Worm (Caenorhabditis elegans) whole organism, L2 larva: ENCODE results near the gene srh-214.
A peak's percentile ranks its signal among the peaks of the same experiment; 100 is the strongest.

Experiments
- F13H6.1 ChIP-seq: sonication (generic microtip); optimal IDR thresholded peaks from 2 replicates; lab custom pipeline; 2016; ENCODE audit warnings: missing genetic modification characterization, missing compliant biosample characterization
- Y55F3AM.14 ChIP-seq: fragments of 200-800 bp; sonication (Bioruptor generic); optimal IDR thresholded peaks from 2 replicates; lab custom pipeline; 2018; ENCODE audit warnings: mild to moderate bottlenecking, missing genetic modification characterization, missing compliant biosample characterization
- ZK546.5 ChIP-seq: sonication (generic microtip); optimal IDR thresholded peaks from 2 replicates; lab custom pipeline; 2017; ENCODE audit warnings: missing biosample characterization, missing genetic modification characterization
- aly-2 ChIP-seq: fragments of 150-350 bp; optimal IDR thresholded peaks from 2 replicates; lab custom pipeline; 2014; ENCODE audit warnings: missing biosample characterization, missing genetic modification characterization
- ama-1 ChIP-seq: fragments of 150-350 bp; optimal IDR thresholded peaks from 2 replicates; lab custom pipeline; 2018; ENCODE audit warnings: inconsistent platforms
- blmp-1 ChIP-seq: sonication (generic microtip); optimal IDR thresholded peaks from 2 replicates; lab custom pipeline; 2017; ENCODE audit warnings: missing genetic modification characterization, mild to moderate bottlenecking, missing compliant biosample characterization, antibody characterized with exemption, moderate library complexity; ENCODE audit not compliant: insufficient read depth
- ceh-82 ChIP-seq: fragments of 150-350 bp; optimal IDR thresholded peaks from 2 replicates; lab custom pipeline; 2014; ENCODE audit warnings: missing biosample characterization, missing genetic modification characterization
- crh-2 ChIP-seq: sonication (generic microtip); optimal IDR thresholded peaks from 2 replicates; lab custom pipeline; 2017; ENCODE audit warnings: missing biosample characterization, missing genetic modification characterization
- egl-27 ChIP-seq: sonication (generic microtip); optimal IDR thresholded peaks from 3 replicates; lab custom pipeline; 2017; ENCODE audit warnings: missing biosample characterization, missing genetic modification reagents, missing genetic modification characterization
- elt-3 ChIP-seq: sonication (generic microtip); optimal IDR thresholded peaks from 2 replicates; lab custom pipeline; 2017; ENCODE audit warnings: missing biosample characterization, missing genetic modification characterization
- fos-1 ChIP-seq: fragments of 150-350 bp; optimal IDR thresholded peaks from 2 replicates; lab custom pipeline; 2014; ENCODE audit warnings: missing biosample characterization, missing genetic modification characterization
- lin-11 ChIP-seq: fragments of 150-350 bp; sonication (generic microtip); optimal IDR thresholded peaks from 2 replicates; lab custom pipeline; 2014; ENCODE audit warnings: missing biosample characterization, missing genetic modification characterization, inconsistent platforms, mixed read lengths
- lin-13 ChIP-seq: fragments of 150-350 bp; optimal IDR thresholded peaks from 2 replicates; lab custom pipeline; 2014; ENCODE audit warnings: missing biosample characterization, missing genetic modification reagents, missing genetic modification characterization
- lsy-2 ChIP-seq, 2 experiments: fragments of 150-350 bp in 1 of 2; sonication (generic microtip) in 1 of 2; optimal IDR thresholded peaks; 2 replicates each; lab custom pipeline; 2014 to 2017; ENCODE audit warnings: missing biosample characterization in 2 of 2, missing genetic modification characterization in 2 of 2
- mab-5 ChIP-seq: fragments of 150-350 bp; optimal IDR thresholded peaks from 2 replicates; lab custom pipeline; 2014; ENCODE audit warnings: missing biosample characterization, missing genetic modification characterization
- mbf-1 ChIP-seq: sonication (generic microtip); optimal IDR thresholded peaks from 2 replicates; lab custom pipeline; 2017; ENCODE audit warnings: missing biosample characterization, missing genetic modification characterization
- mdl-1 ChIP-seq, 2 experiments: fragments of 150-350 bp in 1 of 2; sonication (generic microtip) in 1 of 2; optimal IDR thresholded peaks; 2 replicates each; lab custom pipeline; 2017; ENCODE audit warnings: missing biosample characterization in 2 of 2, missing genetic modification characterization in 2 of 2
- nhr-129 ChIP-seq: fragments of 150-350 bp; optimal IDR thresholded peaks from 2 replicates; lab custom pipeline; 2014; ENCODE audit warnings: missing biosample characterization, missing genetic modification characterization
- nhr-21 ChIP-seq: fragments of 150-350 bp; optimal IDR thresholded peaks from 2 replicates; lab custom pipeline; 2014; ENCODE audit warnings: missing biosample characterization, missing genetic modification characterization
- nhr-23 ChIP-seq: fragments of 150-350 bp; optimal IDR thresholded peaks from 2 replicates; lab custom pipeline; 2014; ENCODE audit warnings: missing biosample characterization, missing genetic modification reagents, missing genetic modification characterization
- nhr-237 ChIP-seq: fragments of 150-350 bp; optimal IDR thresholded peaks from 2 replicates; lab custom pipeline; 2014; ENCODE audit warnings: missing biosample characterization, missing genetic modification characterization
- nhr-25 ChIP-seq: fragments of 150-350 bp; sonication (generic microtip); optimal IDR thresholded peaks from 3 replicates; lab custom pipeline; 2014; ENCODE audit warnings: missing biosample characterization, missing genetic modification characterization
- nhr-6 ChIP-seq: fragments of 150-350 bp; optimal IDR thresholded peaks from 2 replicates; lab custom pipeline; 2014; ENCODE audit warnings: missing biosample characterization, missing genetic modification characterization
- nhr-77 ChIP-seq: fragments of 150-350 bp; optimal IDR thresholded peaks from 2 replicates; lab custom pipeline; 2014; ENCODE audit warnings: missing biosample characterization, missing genetic modification characterization
- peb-1 ChIP-seq: fragments of 150-350 bp; optimal IDR thresholded peaks from 2 replicates; lab custom pipeline; 2014; ENCODE audit warnings: missing biosample characterization, missing genetic modification characterization
- sem-4 ChIP-seq: fragments of 150-350 bp; optimal IDR thresholded peaks from 2 replicates; lab custom pipeline; 2014; ENCODE audit warnings: missing biosample characterization, missing genetic modification reagents, missing genetic modification characterization
- skn-1 ChIP-seq: sonication (generic microtip); optimal IDR thresholded peaks from 2 replicates; lab custom pipeline; 2017; ENCODE audit warnings: missing biosample characterization, missing genetic modification characterization
- sma-3 ChIP-seq: sonication (generic microtip); optimal IDR thresholded peaks from 2 replicates; lab custom pipeline; 2016; ENCODE audit warnings: missing genetic modification reagents, missing genetic modification characterization, missing compliant biosample characterization
- sma-9 ChIP-seq, 2 experiments: fragments of 150-350 bp in 1 of 2; sonication (generic microtip) in 1 of 2; optimal IDR thresholded peaks; 2 replicates each; lab custom pipeline; 2014 to 2016; ENCODE audit warnings: missing genetic modification characterization in 2 of 2, mild to moderate bottlenecking in 1 of 2, missing biosample characterization in 1 of 2, missing compliant biosample characterization in 1 of 2, missing genetic modification reagents in 1 of 2, moderate library complexity in 1 of 2
- snpc-4 ChIP-seq: fragments of 150-350 bp; optimal IDR thresholded peaks from 2 replicates; lab custom pipeline; 2014; ENCODE audit warnings: missing biosample characterization, missing genetic modification characterization
- unc-39 ChIP-seq: fragments of 150-350 bp; optimal IDR thresholded peaks from 2 replicates; lab custom pipeline; 2014; ENCODE audit warnings: missing biosample characterization, missing genetic modification characterization
- unc-55 ChIP-seq: fragments of 150-350 bp; sonication (generic microtip); optimal IDR thresholded peaks from 3 replicates; lab custom pipeline; 2014; ENCODE audit warnings: missing biosample characterization, missing genetic modification reagents, missing genetic modification characterization
- unc-62 ChIP-seq: fragments of 150-350 bp; optimal IDR thresholded peaks from 2 replicates; lab custom pipeline; 2014; ENCODE audit warnings: missing biosample characterization, missing genetic modification reagents, missing genetic modification characterization
- zag-1 ChIP-seq: fragments of 150-350 bp; optimal IDR thresholded peaks from 2 replicates; lab custom pipeline; 2014; ENCODE audit warnings: missing biosample characterization, missing genetic modification characterization
- ztf-4 ChIP-seq: fragments of 150-350 bp; optimal IDR thresholded peaks from 2 replicates; lab custom pipeline; 2014; ENCODE audit warnings: missing biosample characterization, missing genetic modification characterization

srh-214 gene

DNA sequence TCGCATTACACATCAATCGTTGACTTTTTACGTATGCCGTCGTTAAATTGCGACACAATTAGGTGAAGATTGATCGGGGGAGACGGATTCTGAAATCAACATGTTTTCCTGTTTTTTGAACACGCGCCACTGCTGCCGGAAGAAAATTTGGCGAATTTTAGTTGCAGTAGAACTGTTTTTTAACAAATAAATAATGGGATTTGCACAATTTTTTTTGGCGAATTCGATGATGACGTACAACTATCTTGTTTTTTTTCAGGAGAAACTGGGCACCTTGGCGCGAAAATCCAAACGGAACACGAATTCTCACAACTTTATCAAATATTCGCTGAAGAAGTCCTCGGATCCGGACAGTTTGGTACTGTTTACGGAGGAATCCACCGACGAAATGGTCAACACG is 43.5 kb downstream of the srh-214 start:
- TF ChIP-seq mdl-1 (tag; optimal IDR thresholded peaks at IDR 0.05; lab: Kevin White, UChicago), result no peak
- TF ChIP-seq unc-39 (tag; lab: Kevin White, UChicago), result no peak
- TF ChIP-seq nhr-129, result no peak
- TF ChIP-seq blmp-1, result no peak
- no peak for TF ChIP-seq ceh-82 (tag; lab: Kevin White, UChicago)
- TF ChIP-seq aly-2, result no peak
- no peak for TF ChIP-seq nhr-237 (tag; lab: Kevin White, UChicago)
- TF ChIP-seq skn-1 (tag; lab: Kevin White, UChicago), result no peak
- no peak for TF ChIP-seq sma-9 (GFP tag; optimal IDR thresholded peaks at IDR 0.05; lab: Kevin White, UChicago)
- no peak for TF ChIP-seq sma-9 (tag; optimal IDR thresholded peaks at IDR 0.05; lab: Kevin White, UChicago)
- TF ChIP-seq lin-13 (GFP tag; lab: Kevin White, UChicago), result no peak
- no peak for TF ChIP-seq F13H6.1 (tag; lab: Kevin White, UChicago)
- no peak for TF ChIP-seq crh-2 (tag; lab: Kevin White, UChicago)
- TF ChIP-seq ama-1, result no peak

DNA sequence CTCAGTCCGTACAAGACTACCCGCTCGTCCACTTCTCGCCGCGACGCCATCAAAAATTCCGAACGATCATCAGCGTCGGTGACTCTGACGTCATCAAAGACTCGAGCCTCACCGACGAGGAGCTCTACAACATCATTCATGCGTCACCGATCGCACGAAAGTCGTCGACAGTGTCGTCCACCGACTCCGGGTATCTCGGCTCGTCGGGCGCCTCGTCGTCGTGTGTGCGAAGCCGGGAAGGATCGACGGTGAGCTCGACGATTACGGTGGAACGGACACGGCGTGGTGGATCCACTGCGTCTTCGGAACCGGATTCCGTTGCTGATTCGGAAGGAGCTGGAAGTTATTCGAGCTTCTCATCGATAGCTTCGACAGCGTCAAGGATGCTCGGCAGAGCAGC is 44.7 kb downstream of the srh-214 start:
- TF ChIP-seq ZK546.5 (tag; lab: Kevin White, UChicago) (no peak), nhr-21 (tag; lab: Kevin White, UChicago) (no peak), fos-1 (tag; lab: Kevin White, UChicago) (no peak), nhr-6 (no peak), lin-11 (tag; lab: Kevin White, UChicago) (no peak), nhr-237 (tag; lab: Kevin White, UChicago) (no peak), ztf-4 (tag; lab: Kevin White, UChicago) (no peak), nhr-23 (tag; lab: Kevin White, UChicago) (no peak), zag-1 (no peak), snpc-4 (tag; lab: Kevin White, UChicago) (no peak), egl-27 (tag; lab: Kevin White, UChicago) (no peak), mbf-1 (tag; lab: Kevin White, UChicago) (no peak), sma-3 (GFP tag; lab: Kevin White, UChicago) (no peak), unc-39 (tag; lab: Kevin White, UChicago) (no peak), elt-3 (no peak)

DNA sequence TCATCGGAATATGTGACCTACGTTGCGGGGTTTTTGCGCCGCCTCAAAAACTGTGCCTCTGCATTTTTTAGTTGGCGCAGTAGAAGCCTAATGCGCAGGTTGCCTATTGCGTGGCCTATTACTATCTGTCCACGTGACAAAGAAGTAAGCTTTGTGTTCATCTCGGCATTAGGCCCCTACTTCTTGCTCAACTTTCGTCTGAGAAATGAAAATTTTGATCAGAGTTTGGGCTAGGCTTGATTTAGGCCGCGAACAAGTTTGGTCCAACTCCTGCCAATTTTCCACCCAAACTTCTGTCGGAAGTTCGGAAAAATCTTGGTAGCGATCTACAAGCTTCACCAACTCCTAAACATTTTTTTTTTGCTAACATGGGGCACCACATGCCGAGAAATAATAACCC is 47.6 kb downstream of the srh-214 start:
- TF ChIP-seq unc-62 (GFP tag; lab: Kevin White, UChicago) (no peak), snpc-4 (tag; lab: Kevin White, UChicago) (no peak), nhr-25 (tag; lab: Kevin White, UChicago) (no peak), fos-1 (tag; lab: Kevin White, UChicago) (no peak), Y55F3AM.14 (no peak), lsy-2 (tag; optimal IDR thresholded peaks at IDR 0.05; lab: Kevin White, UChicago) (no peak), nhr-21 (tag; lab: Kevin White, UChicago) (no peak)

DNA sequence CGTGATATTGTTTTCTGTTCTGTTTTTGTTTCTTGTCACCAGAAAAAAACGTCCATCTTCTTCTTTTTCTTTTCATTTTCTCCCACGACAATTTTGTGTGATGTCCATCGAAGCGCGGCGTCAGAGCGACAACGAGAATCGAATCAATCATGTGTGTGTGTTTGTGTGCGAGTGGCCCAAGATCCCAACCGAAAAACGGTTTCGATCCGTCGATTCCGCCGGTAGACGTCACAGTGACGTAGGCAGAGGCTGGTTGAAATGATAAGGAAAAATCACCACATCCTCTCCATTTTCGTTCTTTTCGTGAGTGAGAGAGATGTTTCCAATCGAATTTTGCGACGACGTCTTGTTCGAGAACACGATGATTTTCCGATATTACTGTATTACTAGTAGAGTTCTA is 49.0 kb downstream of the srh-214 start:
- TF ChIP-seq mab-5 (no peak), unc-62 (GFP tag; lab: Kevin White, UChicago) (no peak), sem-4 (tag; lab: Kevin White, UChicago) (no peak), unc-55 (no peak), sma-3 (GFP tag; lab: Kevin White, UChicago) (peak; percentile 27), nhr-21 (tag; lab: Kevin White, UChicago) (peak; percentile 41), nhr-77 (tag; lab: Kevin White, UChicago) (no peak), sma-9 (GFP tag; optimal IDR thresholded peaks at IDR 0.05; lab: Kevin White, UChicago) (peak; percentile 41), sma-9 (tag; optimal IDR thresholded peaks at IDR 0.05; lab: Kevin White, UChicago) (no peak)

ce11 chrV:16779971-16780370 is 49.6 kb downstream of the srh-214 start:
- no peak for TF ChIP-seq lsy-2 (tag; optimal IDR thresholded peaks at IDR 0.05; lab: Kevin White, UChicago)
- TF ChIP-seq F13H6.1 (tag; lab: Kevin White, UChicago), result no peak
- peak; percentile 11 for TF ChIP-seq blmp-1
- TF ChIP-seq sma-9 (GFP tag; optimal IDR thresholded peaks at IDR 0.05; lab: Kevin White, UChicago), result peak; percentile 19
- TF ChIP-seq sma-9 (tag; optimal IDR thresholded peaks at IDR 0.05; lab: Kevin White, UChicago), result no peak
- no peak for TF ChIP-seq egl-27 (tag; lab: Kevin White, UChicago)
- TF ChIP-seq peb-1, result no peak
